Worm (Caenorhabditis elegans): ENCODE results near the gene ZK1320.5.

ZK1320.5 gene

DNA sequence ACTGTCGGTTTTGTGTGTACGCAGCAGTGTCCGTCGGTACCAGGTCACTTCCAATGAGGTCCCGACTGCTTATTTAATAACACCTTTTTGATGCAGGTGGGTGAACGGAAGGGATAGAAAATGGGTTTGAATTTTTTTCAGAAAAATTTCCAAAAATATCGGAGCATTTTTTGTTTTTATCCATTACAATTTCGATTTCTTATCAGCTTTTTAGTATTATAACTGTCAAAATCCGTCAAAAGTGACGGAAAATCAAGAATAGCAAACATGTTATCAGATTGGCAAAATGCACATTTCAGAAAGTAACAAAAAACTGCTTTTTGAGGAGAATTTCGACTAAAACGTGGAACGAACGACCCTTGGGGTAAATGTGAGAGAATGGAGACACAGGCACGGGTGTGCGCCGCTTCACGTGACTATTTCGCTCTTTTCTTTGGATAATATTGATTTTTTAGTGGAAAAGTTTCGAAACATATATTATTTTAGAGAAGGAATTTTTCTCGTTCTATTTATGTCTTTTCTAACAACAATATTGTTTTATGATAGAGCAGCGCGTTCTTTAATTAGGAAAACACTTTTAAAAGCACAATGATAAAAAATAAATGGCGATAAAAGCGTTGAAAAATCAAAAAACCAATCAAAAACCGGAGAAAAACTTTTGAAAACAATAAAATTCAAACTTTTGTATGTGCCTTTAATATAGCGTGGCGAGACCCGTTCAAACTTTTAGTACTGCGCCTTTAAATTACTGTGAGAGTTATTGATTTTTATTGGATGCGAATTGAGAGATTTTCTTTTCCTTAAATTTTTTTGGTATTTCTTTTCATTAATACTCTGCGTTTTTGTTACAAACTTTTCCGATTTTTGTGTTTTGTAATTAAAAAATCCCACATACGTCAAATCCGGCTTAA, 18.3 kb downstream of the ZK1320.5 start, which contains the start of gene sqv-8 (continued):
- no peak for TF ChIP-seq bed-2 (GFP tag; IDR thresholded peaks at IDR 0.05)
- TF ChIP-seq madf-8 (GFP tag; conservative IDR thresholded peaks at IDR 0.05): peak; percentile 76
- no peak for TF ChIP-seq ekl-4 (GFP tag; IDR thresholded peaks at IDR 0.05)
- TF ChIP-seq hmg-20 (GFP tag; IDR thresholded peaks at IDR 0.05): no peak
- TF ChIP-seq mcd-1 (GFP tag; IDR thresholded peaks at IDR 0.05): no peak
- TF ChIP-seq nhr-90 (tag; optimal IDR thresholded peaks at IDR 0.05): no peak
- TF ChIP-seq Y67H2A.10 (GFP tag; conservative IDR thresholded peaks at IDR 0.05): no peak
- TF ChIP-seq K11D2.4 (GFP tag; IDR thresholded peaks at IDR 0.05): no peak
- no peak for TF ChIP-seq pbrm-1 (GFP tag; IDR thresholded peaks at IDR 0.05)
- peak; percentile 12 for TF ChIP-seq F23B12.7 (tag; optimal IDR thresholded peaks at IDR 0.05; ENCODE audit: insufficient read depth)
- TF ChIP-seq fkh-3 (tag; optimal IDR thresholded peaks at IDR 0.05): no peak
- TF ChIP-seq tlf-1 (GFP tag; optimal IDR thresholded peaks at IDR 0.05): no peak
- peak; percentile 27; the same call in 1 of the 2 replicates for TF ChIP-seq ceh-91 (GFP tag; IDR thresholded peaks at IDR 0.05)
- TF ChIP-seq efl-1 (GFP tag; optimal IDR thresholded peaks at IDR 0.05): peak; percentile 41
- no peak for TF ChIP-seq mxl-1 (tag; optimal IDR thresholded peaks at IDR 0.05)
- no peak for TF ChIP-seq ceh-27 (GFP tag; optimal IDR thresholded peaks at IDR 0.05)
- no peak for TF ChIP-seq hlh-26 (GFP tag; conservative IDR thresholded peaks at IDR 0.05)
- no peak for TF ChIP-seq sdz-38 (tag; optimal IDR thresholded peaks at IDR 0.05)
- TF ChIP-seq attf-3 (GFP tag; conservative IDR thresholded peaks at IDR 0.05): no peak
- peak; percentile 80 for TF ChIP-seq lin-54 (GFP tag; optimal IDR thresholded peaks at IDR 0.05)
- TF ChIP-seq F37B4.10 (GFP tag; IDR thresholded peaks at IDR 0.05): no peak
- peak; percentile 37 to 43 for TF ChIP-seq let-607 (tag; optimal IDR thresholded peaks at IDR 0.05)
- TF ChIP-seq him-1 (tag; optimal IDR thresholded peaks at IDR 0.05): no peak
- TF ChIP-seq chd-7 (tag; optimal IDR thresholded peaks at IDR 0.05): no peak
- no peak for TF ChIP-seq egl-44 (GFP tag; IDR thresholded peaks at IDR 0.05)
- no peak for TF ChIP-seq ccch-3 (GFP tag; optimal IDR thresholded peaks at IDR 0.05)
- TF ChIP-seq hsf-1 (GFP tag; IDR thresholded peaks at IDR 0.05): no peak
- no peak for TF ChIP-seq mes-4 (tag; optimal IDR thresholded peaks at IDR 0.05)
- TF ChIP-seq gei-17 (GFP tag; optimal IDR thresholded peaks at IDR 0.05): no peak
- peak; percentile 65 for TF ChIP-seq nhr-80 (tag; optimal IDR thresholded peaks at IDR 0.05)
- no peak for TF ChIP-seq T07F8.4 (tag; optimal IDR thresholded peaks at IDR 0.05)
- TF ChIP-seq nfya-1 (tag; optimal IDR thresholded peaks at IDR 0.05; ENCODE audit: borderline replicate concordance, insufficient read depth): no peak
- no peak for TF ChIP-seq lin-40 (tag; optimal IDR thresholded peaks at IDR 0.05)
- TF ChIP-seq F39B2.1 (GFP tag; IDR thresholded peaks at IDR 0.05): no peak
- no peak for TF ChIP-seq cebp-1 (GFP tag; IDR thresholded peaks at IDR 0.05)
- TF ChIP-seq cebp-1 (tag; optimal IDR thresholded peaks at IDR 0.05): peak; percentile 77
- no peak for TF ChIP-seq B0336.3 (GFP tag; IDR thresholded peaks at IDR 0.05)
- no peak for TF ChIP-seq Y56A3A.18 (GFP tag; IDR thresholded peaks at IDR 0.05)
- TF ChIP-seq ceh-40 (GFP tag; IDR thresholded peaks at IDR 0.05): no peak
- no peak for TF ChIP-seq hrde-1 (tag; optimal IDR thresholded peaks at IDR 0.05; ENCODE audit: borderline replicate concordance)
- no peak for TF ChIP-seq lsy-27 (tag; optimal IDR thresholded peaks at IDR 0.05; ENCODE audit: borderline replicate concordance, insufficient read depth)
- TF ChIP-seq rcor-1 (GFP tag; IDR thresholded peaks at IDR 0.05): no peak
- TF ChIP-seq B0019.2 (GFP tag; conservative IDR thresholded peaks at IDR 0.05): no peak
